Worm (Caenorhabditis elegans): ENCODE results near the gene dlc-2.

DNA sequence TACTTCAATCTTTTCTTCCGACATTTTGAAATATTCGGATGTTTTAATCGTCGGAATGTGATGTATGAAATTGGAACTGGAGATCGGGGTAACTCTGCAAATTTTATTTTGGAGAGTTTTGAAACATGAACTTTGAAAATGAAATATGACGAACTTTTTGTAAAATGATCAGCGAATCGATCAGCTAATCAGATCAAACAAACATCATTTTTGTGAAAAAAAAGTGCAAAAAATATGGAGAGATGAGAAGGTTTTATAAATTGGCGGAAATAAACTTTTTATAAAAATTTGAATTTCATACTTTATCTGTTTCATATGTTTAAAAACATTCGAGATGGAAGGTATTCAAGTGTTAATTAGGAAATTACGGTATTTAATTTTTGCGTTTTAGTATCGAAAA lies at the start of gene dlc-2:
- TF ChIP-seq snpc-4 (tag; optimal IDR thresholded peaks at IDR 0.05) (no peak), lsy-12 (tag; optimal IDR thresholded peaks at IDR 0.05) (no peak), elt-1 (tag; optimal IDR thresholded peaks at IDR 0.05) (no peak), aly-2 (tag; optimal IDR thresholded peaks at IDR 0.05) (no peak), elt-3 (tag; optimal IDR thresholded peaks at IDR 0.05) (no peak), unc-39 (tag; optimal IDR thresholded peaks at IDR 0.05) (no peak), ama-1 (optimal IDR thresholded peaks at IDR 0.05) (no peak), skn-1 (tag; optimal IDR thresholded peaks at IDR 0.05) (no peak), jun-1 (tag; optimal IDR thresholded peaks at IDR 0.05) (no peak), nhr-11 (tag; optimal IDR thresholded peaks at IDR 0.05) (no peak), mdl-1 (tag; optimal IDR thresholded peaks at IDR 0.05) (no peak)

All from whole organism, L3 larva.